Worm (Caenorhabditis elegans) whole organism, young adult: ENCODE measurements around the gene elo-8.

Experiments used
- D2030.7 ChIP-seq: fragments of 200-800 bp; sonication (Bioruptor generic); IDR thresholded peaks from 2 replicates; pipeline ENCODE4 v1.3.6; 2022; ENCODE audit warnings: missing genetic modification reagents, missing genetic modification characterization, missing compliant biosample characterization
- F49E8.2 ChIP-seq: sonication (generic microtip); optimal IDR thresholded peaks from 3 replicates; lab custom pipeline; 2017; ENCODE audit warnings: missing genetic modification characterization, mild to moderate bottlenecking, missing compliant biosample characterization, antibody characterized with exemption, moderate library complexity; ENCODE audit not compliant: insufficient read depth
- Y53F4B.3 ChIP-seq: fragments of 200-800 bp; sonication (Bioruptor generic); IDR thresholded peaks from 2 replicates; pipeline ENCODE4 v1.3.6; 2022; ENCODE audit warnings: missing genetic modification reagents, missing genetic modification characterization, missing compliant biosample characterization
- attf-3 ChIP-seq: fragments of 200-800 bp; sonication (Bioruptor generic); conservative IDR thresholded peaks from 2 replicates; pipeline ENCODE4 v1.3.6; 2022; ENCODE audit warnings: missing genetic modification reagents, missing genetic modification characterization, missing compliant biosample characterization
- fkh-3 ChIP-seq: sonication (generic microtip); optimal IDR thresholded peaks from 2 replicates; lab custom pipeline; 2016; ENCODE audit warnings: mild to moderate bottlenecking, missing genetic modification characterization, missing compliant biosample characterization
- hlh-12 ChIP-seq: sonication (generic microtip); optimal IDR thresholded peaks from 2 replicates; lab custom pipeline; 2016; ENCODE audit warnings: missing genetic modification characterization, missing compliant biosample characterization
- lsl-1 ChIP-seq: fragments of 200-800 bp; sonication (Bioruptor generic); optimal IDR thresholded peaks from 2 replicates; lab custom pipeline; 2018; ENCODE audit warnings: mild to moderate bottlenecking, missing genetic modification characterization, moderate library complexity, missing compliant biosample characterization
- mcd-1 ChIP-seq: fragments of 200-800 bp; sonication (Bioruptor generic); IDR thresholded peaks from 2 replicates; pipeline ENCODE4 v1.3.6; 2022; ENCODE audit warnings: missing genetic modification reagents, missing genetic modification characterization, missing compliant biosample characterization
- nhr-27 ChIP-seq: fragments of 200-800 bp; sonication (Bioruptor generic); optimal IDR thresholded peaks from 2 replicates; lab custom pipeline; 2018; ENCODE audit warnings: mild to moderate bottlenecking, missing genetic modification characterization, moderate library complexity, missing compliant biosample characterization
- nhr-90 ChIP-seq: sonication (generic microtip); optimal IDR thresholded peaks from 2 replicates; lab custom pipeline; 2016; ENCODE audit warnings: missing genotype, mild to moderate bottlenecking, missing genetic modification characterization, missing compliant biosample characterization
- rcor-1 ChIP-seq: fragments of 200-800 bp; sonication (Bioruptor generic); IDR thresholded peaks from 2 replicates; pipeline ENCODE4 v1.3.6; 2022; ENCODE audit warnings: missing genetic modification reagents, missing genetic modification characterization, missing compliant biosample characterization
- rpc-1 ChIP-seq, 2 experiments: fragments of 150-350 bp in 1 of 2; sonication (generic microtip) in 1 of 2; optimal IDR thresholded peaks; 2 replicates each; lab custom pipeline; 2014 to 2018; ENCODE audit warnings: missing biosample characterization in 1 of 2, missing genetic modification characterization in 1 of 2, missing genetic modification reagents in 1 of 2, missing genotype in 1 of 2
- sea-2 ChIP-seq: fragments of 200-800 bp; sonication (Bioruptor generic); IDR thresholded peaks from 2 replicates; pipeline ENCODE4 v1.3.6; 2022; ENCODE audit warnings: missing genetic modification characterization, missing compliant biosample characterization
- snpc-4 ChIP-seq, 5 experiments: fragments of 150-350 bp in 1 of 5; sonication (generic microtip) in 4 of 5; optimal IDR thresholded peaks; 2 replicates each; lab custom pipeline; 2014 to 2018; ENCODE audit warnings: missing genetic modification characterization in 5 of 5, missing biosample characterization in 3 of 5, antibody characterized with exemption in 2 of 5, mild to moderate bottlenecking in 2 of 5, missing compliant biosample characterization in 2 of 5, missing genotype in 2 of 5, moderate library complexity in 2 of 5, missing genetic modification reagents in 1 of 5

DNA sequence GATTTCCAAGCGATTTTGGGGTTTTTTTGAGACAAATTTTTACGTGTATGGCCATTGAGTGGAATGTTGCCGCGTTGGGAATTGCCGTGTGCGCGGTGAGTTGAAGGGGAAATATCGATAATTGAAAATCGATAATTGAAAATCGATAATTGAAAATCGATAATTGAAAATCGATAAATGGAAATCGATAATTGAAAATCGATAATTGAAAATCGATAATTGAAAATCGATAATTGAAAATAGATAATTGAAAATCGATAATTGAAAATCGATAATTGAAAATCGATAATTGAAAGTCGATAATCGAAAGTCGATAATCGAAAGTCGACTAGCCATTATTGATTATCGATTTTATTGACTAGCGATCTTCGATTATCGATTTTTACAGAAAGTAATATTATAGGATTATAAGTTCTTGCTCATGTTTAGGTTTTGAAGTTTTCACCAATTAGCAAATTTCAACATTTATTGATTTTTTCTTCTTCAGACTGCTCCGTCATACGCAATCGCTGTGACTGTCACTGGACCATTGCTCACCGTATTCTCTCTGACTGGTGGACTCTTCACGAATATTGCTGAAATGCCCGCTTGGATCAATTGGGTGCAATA, 10.2 kb downstream of the elo-8 start:
- TF ChIP-seq rpc-1 (optimal IDR thresholded peaks at IDR 0.05; lab: Kevin White, UChicago) (no peak), rpc-1 (tag; optimal IDR thresholded peaks at IDR 0.05; lab: Kevin White, UChicago) (no peak), rcor-1 (no peak), D2030.7 (GFP tag; lab: Robert Waterston, UW) (no peak), lsl-1 (GFP tag; lab: Kevin White, UChicago) (no peak), F49E8.2 (no peak), nhr-27 (tag; lab: Kevin White, UChicago) (no peak), hlh-12 (tag; lab: Kevin White, UChicago) (no peak), fkh-3 (no peak), attf-3 (GFP tag; lab: Robert Waterston, UW) (no peak), sea-2 (no peak), Y53F4B.3 (GFP tag; lab: Robert Waterston, UW) (no peak), mcd-1 (no peak), nhr-90 (tag; lab: Kevin White, UChicago) (no peak), snpc-4 (GFP tag; optimal IDR thresholded peaks at IDR 0.05; lab: Kevin White, UChicago) (no peak), snpc-4 (tag; optimal IDR thresholded peaks at IDR 0.05; lab: Kevin White, UChicago) (no peak)
